Fruit fly (Drosophila melanogaster) whole organism, embryonic: Measurements from ENCODE around the gene Cpr73D.

ENCODE experiments used
- B-H2 ChIP-seq: fragments of 200-800 bp; sonication (Bioruptor generic); optimal IDR thresholded peaks from 2 replicates; lab custom pipeline; 2018; ENCODE audit warnings: missing biosample characterization, mild to moderate bottlenecking, missing genetic modification characterization
- CG10267 ChIP-seq: fragments of 200-800 bp; sonication (Bioruptor generic); optimal IDR thresholded peaks from 2 replicates; lab custom pipeline; 2018; ENCODE audit warnings: missing biosample characterization, mild to moderate bottlenecking, missing genetic modification characterization, moderate library complexity
- CG10462 ChIP-seq: fragments of 200-800 bp; sonication (Bioruptor generic); optimal IDR thresholded peaks from 2 replicates; lab custom pipeline; 2016; ENCODE audit warnings: missing biosample characterization, missing genetic modification characterization
- CG10654 ChIP-seq: fragments of 200-800 bp; sonication (Bioruptor generic); optimal IDR thresholded peaks from 2 replicates; lab custom pipeline; 2016; ENCODE audit warnings: missing biosample characterization, missing genetic modification characterization
- CG11696 ChIP-seq: fragments of 200-800 bp; sonication (Bioruptor generic); IDR thresholded peaks from 2 replicates; pipeline ENCODE4 v1.3.6; 2022; ENCODE audit warnings: missing biosample characterization, missing genetic modification characterization
- CG11723 ChIP-seq: fragments of 200-800 bp; sonication (Bioruptor generic); optimal IDR thresholded peaks from 2 replicates; lab custom pipeline; 2017; ENCODE audit warnings: missing biosample characterization, mild to moderate bottlenecking, missing genetic modification characterization
- CG12391 ChIP-seq: fragments of 200-800 bp; sonication (Bioruptor generic); optimal IDR thresholded peaks from 3 replicates; lab custom pipeline; 2018; ENCODE audit warnings: missing biosample characterization, mild to moderate bottlenecking, missing genetic modification characterization, moderate library complexity
- CG12744 ChIP-seq: fragments of 200-800 bp; sonication (Bioruptor generic); optimal IDR thresholded peaks from 2 replicates; lab custom pipeline; 2016; ENCODE audit warnings: missing biosample characterization, missing genetic modification characterization
- CG15514 ChIP-seq: fragments of 200-800 bp; sonication (Bioruptor generic); optimal IDR thresholded peaks from 3 replicates; lab custom pipeline; 2017; ENCODE audit warnings: missing biosample characterization, missing genetic modification characterization, mild to moderate bottlenecking, moderate library complexity, missing genetic modification reagents
- CG17361 ChIP-seq: fragments of 200-800 bp; sonication (Bioruptor generic); IDR thresholded peaks from 3 replicates; pipeline ENCODE4 v1.3.6; 2022; ENCODE audit warnings: missing biosample characterization, missing genetic modification characterization
- CG1792 ChIP-seq: fragments of 200-800 bp; sonication (Bioruptor generic); optimal IDR thresholded peaks from 2 replicates; lab custom pipeline; 2016; ENCODE audit warnings: missing biosample characterization, missing genetic modification characterization
- CG2199 ChIP-seq: fragments of 200-800 bp; sonication (Bioruptor generic); IDR thresholded peaks from 3 replicates; pipeline ENCODE4 v1.3.6; 2022; ENCODE audit warnings: missing biosample characterization, missing genetic modification characterization
- CG31388 ChIP-seq: fragments of 200-800 bp; sonication (Bioruptor generic); optimal IDR thresholded peaks from 2 replicates; lab custom pipeline; 2016; ENCODE audit warnings: missing biosample characterization, missing genetic modification characterization
- CG4617 ChIP-seq: fragments of 200-800 bp; sonication (Bioruptor generic); optimal IDR thresholded peaks from 3 replicates; lab custom pipeline; 2016; ENCODE audit warnings: missing biosample characterization, missing genetic modification characterization, borderline replicate concordance
- CG5953 ChIP-seq: fragments of 200-800 bp; sonication (Bioruptor generic); IDR thresholded peaks from 2 replicates; pipeline ENCODE4 v1.3.6; 2022; ENCODE audit warnings: missing biosample characterization, missing genetic modification characterization
- CG6175 ChIP-seq: fragments of 200-800 bp; sonication (Bioruptor generic); IDR thresholded peaks from 3 replicates; pipeline ENCODE4 v1.3.6; 2022; ENCODE audit warnings: missing biosample characterization, missing genetic modification characterization
- CG7357 ChIP-seq: fragments of 200-800 bp; sonication (Bioruptor generic); IDR thresholded peaks from 3 replicates; pipeline ENCODE4 v1.3.6; 2022; ENCODE audit warnings: missing biosample characterization, missing genetic modification characterization
- CG7745 ChIP-seq: fragments of 200-800 bp; sonication (Bioruptor generic); optimal IDR thresholded peaks from 2 replicates; lab custom pipeline; 2018; ENCODE audit warnings: missing biosample characterization, mild to moderate bottlenecking, missing genetic modification characterization, moderate library complexity
- CG7839 ChIP-seq: fragments of 200-800 bp; sonication (Bioruptor generic); optimal IDR thresholded peaks from 3 replicates; lab custom pipeline; 2018; ENCODE audit warnings: missing biosample characterization, mild to moderate bottlenecking, missing genetic modification characterization, moderate library complexity
- CG8290 ChIP-seq, 3 experiments: fragments of 200-800 bp; sonication (Bioruptor generic); optimal IDR thresholded peaks; 2 replicates each; lab custom pipeline; 2016 to 2019; ENCODE audit warnings: missing biosample characterization in 3 of 3, missing genetic modification characterization in 3 of 3, mild to moderate bottlenecking in 2 of 3, moderate library complexity in 1 of 3
- D ChIP-seq, 2 experiments: fragments of 200-800 bp in 1 of 2; fragments of >200 bp in 1 of 2; sonication (Bioruptor generic) in 1 of 2; optimal IDR thresholded peaks; 2 replicates in 1 of 2; 3 replicates in 1 of 2; lab custom pipeline; 2017; ENCODE audit warnings: mild to moderate bottlenecking in 1 of 2, missing biosample characterization in 1 of 2, missing genetic modification characterization in 1 of 2, missing genetic modification reagents in 1 of 2
- Ets65A ChIP-seq: fragments of 200-800 bp; sonication (Bioruptor generic); peaks from one replicate; lab custom pipeline; 2016; ENCODE audit warnings: missing biosample characterization, missing genetic modification characterization
- Fer2 ChIP-seq: fragments of 200-800 bp; sonication (Bioruptor generic); optimal IDR thresholded peaks from 2 replicates; lab custom pipeline; 2018; ENCODE audit warnings: missing biosample characterization, mild to moderate bottlenecking, missing genetic modification characterization, moderate library complexity
- Fer3 ChIP-seq: fragments of 200-800 bp; sonication (Bioruptor generic); optimal IDR thresholded peaks from 2 replicates; lab custom pipeline; 2018; ENCODE audit warnings: missing biosample characterization, mild to moderate bottlenecking, missing genetic modification characterization, moderate library complexity
- Lhr ChIP-seq: fragments of 200-800 bp; sonication (Bioruptor generic); optimal IDR thresholded peaks from 3 replicates; lab custom pipeline; 2017; ENCODE audit warnings: mild to moderate bottlenecking, missing biosample characterization, missing genetic modification reagents, missing genetic modification characterization
- Lim3 ChIP-seq: fragments of 200-800 bp; sonication (Bioruptor generic); IDR thresholded peaks from 2 replicates; pipeline ENCODE4 v1.3.6; 2022; ENCODE audit warnings: missing biosample characterization, missing genetic modification characterization
- MTF-1 ChIP-seq: fragments of 200-800 bp; sonication (Bioruptor generic); optimal IDR thresholded peaks from 2 replicates; lab custom pipeline; 2018; ENCODE audit warnings: missing biosample characterization, mild to moderate bottlenecking, missing genetic modification characterization, borderline replicate concordance
- Meics ChIP-seq: fragments of 200-800 bp; sonication (Bioruptor generic); optimal IDR thresholded peaks from 2 replicates; lab custom pipeline; 2017; ENCODE audit warnings: missing biosample characterization, mild to moderate bottlenecking, missing genetic modification characterization
- Mrtf ChIP-seq: fragments of 200-800 bp; sonication (Bioruptor generic); IDR thresholded peaks from 3 replicates; pipeline ENCODE4 v1.3.6; 2022; ENCODE audit warnings: missing biosample characterization, missing genetic modification characterization
- Poxn ChIP-seq: fragments of 200-800 bp; sonication (Bioruptor generic); IDR thresholded peaks from 2 replicates; pipeline ENCODE4 v1.3.6; 2022; ENCODE audit warnings: missing biosample characterization, missing genetic modification characterization
- Xrp1 ChIP-seq: fragments of 200-800 bp; sonication (Bioruptor generic); IDR thresholded peaks from 2 replicates; pipeline ENCODE4 v1.3.6; 2022; ENCODE audit warnings: missing biosample characterization, missing genetic modification characterization
- abd-A ChIP-seq: fragments of 200-800 bp; sonication (Bioruptor generic); optimal IDR thresholded peaks from 3 replicates; lab custom pipeline; 2019; ENCODE audit warnings: missing biosample characterization, mild to moderate bottlenecking, missing genetic modification characterization, moderate library complexity
- aop ChIP-seq: fragments of 200-800 bp; sonication (Bioruptor generic); IDR thresholded peaks from 2 replicates; pipeline ENCODE4 v1.3.6; 2022; ENCODE audit warnings: missing biosample characterization, missing genetic modification characterization
- cas ChIP-seq: fragments of 200-800 bp; sonication (Bioruptor generic); IDR thresholded peaks from 2 replicates; pipeline ENCODE4 v1.3.6; 2022; ENCODE audit warnings: missing biosample characterization, missing genetic modification characterization
- dimm ChIP-seq: fragments of 200-800 bp; sonication (Bioruptor generic); IDR thresholded peaks from 2 replicates; pipeline ENCODE4 v1.3.6; 2022; ENCODE audit warnings: missing biosample characterization, missing genetic modification characterization
- eyg ChIP-seq: fragments of 200-800 bp; sonication (Bioruptor generic); optimal IDR thresholded peaks from 3 replicates; lab custom pipeline; 2016; ENCODE audit warnings: missing biosample characterization, missing genetic modification characterization
- fu2 ChIP-seq: fragments of 200-800 bp; sonication (Bioruptor generic); optimal IDR thresholded peaks from 2 replicates; lab custom pipeline; 2016; ENCODE audit warnings: missing biosample characterization, missing genetic modification characterization
- gcm2 ChIP-seq: fragments of 200-800 bp; sonication (Bioruptor generic); optimal IDR thresholded peaks from 2 replicates; lab custom pipeline; 2016; ENCODE audit warnings: missing biosample characterization, missing genetic modification characterization
- h ChIP-seq: fragments of >200 bp; optimal IDR thresholded peaks from 2 replicates; lab custom pipeline; 2017
- inv ChIP-seq: fragments of 200-800 bp; sonication (Bioruptor generic); IDR thresholded peaks from 2 replicates; pipeline ENCODE4 v1.3.6; 2022; ENCODE audit warnings: missing biosample characterization, missing genetic modification characterization; ENCODE audit not compliant: partially characterized antibody
- klu ChIP-seq: fragments of 200-800 bp; sonication (Bioruptor generic); IDR thresholded peaks from 2 replicates; pipeline ENCODE4 v1.3.6; 2022; ENCODE audit warnings: missing biosample characterization, missing genetic modification characterization
- kni ChIP-seq: fragments of 200-800 bp; sonication (Bioruptor generic); optimal IDR thresholded peaks from 3 replicates; lab custom pipeline; 2017; ENCODE audit warnings: mild to moderate bottlenecking, missing biosample characterization, missing genetic modification reagents, missing genetic modification characterization
- lilli ChIP-seq: fragments of 200-800 bp; sonication (Bioruptor generic); optimal IDR thresholded peaks from 3 replicates; lab custom pipeline; 2016; ENCODE audit warnings: missing biosample characterization, missing genetic modification characterization
- nom ChIP-seq: fragments of 200-800 bp; sonication (Bioruptor generic); optimal IDR thresholded peaks from 2 replicates; lab custom pipeline; 2017; ENCODE audit warnings: missing biosample characterization, missing genetic modification characterization, mild to moderate bottlenecking, moderate library complexity, missing genetic modification reagents
- org-1 ChIP-seq: fragments of 200-800 bp; sonication (Bioruptor generic); optimal IDR thresholded peaks from 2 replicates; lab custom pipeline; 2017; ENCODE audit warnings: missing biosample characterization, missing genetic modification characterization
- sd ChIP-seq: fragments of 200-800 bp; sonication (Bioruptor generic); optimal IDR thresholded peaks from 3 replicates; lab custom pipeline; 2018; ENCODE audit warnings: missing biosample characterization, mild to moderate bottlenecking, missing genetic modification characterization, moderate library complexity
- sens-2 ChIP-seq: fragments of 200-800 bp; sonication (Bioruptor generic); IDR thresholded peaks from 2 replicates; pipeline ENCODE4 v1.3.6; 2022; ENCODE audit warnings: missing biosample characterization, missing genetic modification characterization
- sim ChIP-seq: fragments of 200-800 bp; sonication (Bioruptor generic); IDR thresholded peaks from 2 replicates; pipeline ENCODE4 v1.3.6; 2022; ENCODE audit warnings: missing biosample characterization, missing genetic modification characterization
- sqz ChIP-seq: fragments of 200-800 bp; sonication (Bioruptor generic); optimal IDR thresholded peaks from 3 replicates; lab custom pipeline; 2018; ENCODE audit warnings: missing biosample characterization, mild to moderate bottlenecking, missing genetic modification characterization
- stc ChIP-seq: fragments of 200-800 bp; sonication (Bioruptor generic); IDR thresholded peaks from 2 replicates; pipeline ENCODE4 v1.3.6; 2022; ENCODE audit warnings: missing biosample characterization, missing genetic modification characterization
- twi ChIP-seq: fragments of 200-800 bp; optimal IDR thresholded peaks from 2 replicates; lab custom pipeline; 2019; ENCODE audit warnings: missing biosample characterization, mild to moderate bottlenecking, missing genetic modification characterization, moderate library complexity

Cpr73D gene

dm6 chr3L:16985578-16985977, 28.1 kb upstream of the Cpr73D start (continued):
- TF ChIP-seq CG4617 (no peak), CG2199 (GFP tag; lab: Robert Waterston, UW) (0 out of 3 replicates have a peak, but pooled peaks have one; percentile 26), Ets65A (GFP tag; lab: Kevin White, UChicago) (no peak), org-1 (GFP tag; lab: Kevin White, UChicago) (no peak), CG5953 (0 out of 2 replicates have a peak, but pooled peaks have one; percentile 41), twi (tag; lab: Kevin White, UChicago) (no peak), Mrtf (GFP tag; lab: Robert Waterston, UW) (no peak), fu2 (no peak), CG11696 (no peak), dimm (GFP tag; lab: Robert Waterston, UW) (no peak), CG12744 (GFP tag; lab: Kevin White, UChicago) (no peak), MTF-1 (no peak), D (optimal IDR thresholded peaks at IDR 0.05; lab: Kevin White, UChicago) (no peak), D (GFP tag; optimal IDR thresholded peaks at IDR 0.05; lab: Kevin White, UChicago) (no peak), h (lab: Kevin White, UChicago) (no peak), Lhr (GFP tag; lab: Kevin White, UChicago) (peak; percentile 17), CG8290 (GFP tag; optimal IDR thresholded peaks at IDR 0.05; lab: Kevin White, UChicago) (no peak), CG8290 (tag; optimal IDR thresholded peaks at IDR 0.05; lab: Kevin White, UChicago) (peak in 1 of 2 experiments; percentile 37), Meics (GFP tag; lab: Kevin White, UChicago) (no peak), Fer3 (tag; lab: Kevin White, UChicago) (no peak), CG7357 (GFP tag; lab: Robert Waterston, UW) (no peak), Xrp1 (GFP tag; lab: Robert Waterston, UW) (no peak), aop (GFP tag; lab: Robert Waterston, UW) (no peak), klu (GFP tag; lab: Robert Waterston, UW) (no peak), sd (tag; lab: Kevin White, UChicago) (no peak), sens-2 (GFP tag; lab: Robert Waterston, UW) (no peak), cas (GFP tag; lab: Robert Waterston, UW) (no peak), B-H2 (peak; percentile 9), CG7839 (no peak), CG11723 (GFP tag; lab: Kevin White, UChicago) (no peak), CG10462 (GFP tag; lab: Kevin White, UChicago) (no peak), CG15514 (peak; percentile 6), CG10654 (GFP tag; lab: Kevin White, UChicago) (no peak), CG17361 (GFP tag; lab: Robert Waterston, UW) (no peak), eyg (GFP tag; lab: Kevin White, UChicago) (no peak), lilli (GFP tag; lab: Kevin White, UChicago) (no peak), CG10267 (tag; lab: Kevin White, UChicago) (no peak), kni (GFP tag; lab: Kevin White, UChicago) (peak; percentile 46), abd-A (tag; lab: Kevin White, UChicago) (peak; percentile 73), CG7745 (tag; lab: Kevin White, UChicago) (peak; percentile 83), sim (GFP tag; lab: Robert Waterston, UW) (no peak), Fer2 (tag; lab: Kevin White, UChicago) (no peak), CG31388 (no peak), gcm2 (GFP tag; lab: Kevin White, UChicago) (no peak), nom (GFP tag; lab: Kevin White, UChicago) (no peak), CG1792 (GFP tag; lab: Kevin White, UChicago) (no peak), stc (GFP tag; lab: Robert Waterston, UW) (no peak), inv (GFP tag; lab: Robert Waterston, UW) (no peak), Lim3 (GFP tag; lab: Robert Waterston, UW) (no peak), sqz (GFP tag; lab: Kevin White, UChicago) (no peak), CG12391 (tag; lab: Kevin White, UChicago) (no peak), Poxn (GFP tag; lab: Robert Waterston, UW) (no peak), CG6175 (GFP tag; lab: Robert Waterston, UW) (peak; percentile 73; the same call in 2 of the 3 replicates)
